Fruit fly (Drosophila melanogaster) S2 (cell line): ENCODE measurements around the gene CG15894.
A peak's percentile ranks its signal among the peaks of the same experiment; 100 is the strongest.

Experiments used
- CG8478 ChIP-seq: fragments of >200 bp; optimal IDR thresholded peaks from 2 replicates; lab custom pipeline; 2018
- CTCF ChIP-seq, 2 experiments: fragments of >200 bp; optimal IDR thresholded peaks; 2 replicates each; lab custom pipeline; 2018

CG15894 gene

dm6 chrX:6291083-6291699 lies 17.8 kb upstream of the CG15894 start, which contains the start of the genes Rpt4 and mldr:
TSS of gene Rpt4 (minus strand) at chrX:6291245.
TSS of gene mldr (plus strand) at chrX:6291303.
- TF ChIP-seq CTCF (optimal IDR thresholded peaks at IDR 0.05; lab: Kevin White, UChicago), result peak in 1 of 2 experiments; percentile 25
- TF ChIP-seq CG8478 (lab: Kevin White, UChicago), result no peak

dm6 chrX:6294243-6294642 lies 14.8 kb upstream of the CG15894 start, which contains the start of gene CG15892:
TSS of gene CG15892 (minus strand) at chrX:6294343.
- TF ChIP-seq CTCF (optimal IDR thresholded peaks at IDR 0.05; lab: Kevin White, UChicago), result no peak
- no peak for TF ChIP-seq CG8478 (lab: Kevin White, UChicago)

dm6 chrX:6295129-6295539 lies 13.9 kb upstream of the CG15894 start, which contains the start of the genes CG15891 and CG3815:
TSS of gene CG15891 (minus strand) at chrX:6295345.
TSS of gene CG3815 (plus strand) at chrX:6295389.
- TF ChIP-seq CTCF (optimal IDR thresholded peaks at IDR 0.05; lab: Kevin White, UChicago), result no peak
- no peak for TF ChIP-seq CG8478 (lab: Kevin White, UChicago)

dm6 chrX:6301052-6301451 lies 8.0 kb upstream of the CG15894 start, which contains the start of gene CG12219:
TSS of gene CG12219 (minus strand) at chrX:6301285.
- TF ChIP-seq CTCF (optimal IDR thresholded peaks at IDR 0.05; lab: Kevin White, UChicago) (no peak), CG8478 (lab: Kevin White, UChicago) (no peak)

- no peak for TF ChIP-seq CG8478 (lab: Kevin White, UChicago)
- TF ChIP-seq CTCF (optimal IDR thresholded peaks at IDR 0.05; lab: Kevin White, UChicago), result no peak
These were observed 5.8 kb upstream of the CG15894 start for dm6 chrX:6303196-6303595.

DNA sequence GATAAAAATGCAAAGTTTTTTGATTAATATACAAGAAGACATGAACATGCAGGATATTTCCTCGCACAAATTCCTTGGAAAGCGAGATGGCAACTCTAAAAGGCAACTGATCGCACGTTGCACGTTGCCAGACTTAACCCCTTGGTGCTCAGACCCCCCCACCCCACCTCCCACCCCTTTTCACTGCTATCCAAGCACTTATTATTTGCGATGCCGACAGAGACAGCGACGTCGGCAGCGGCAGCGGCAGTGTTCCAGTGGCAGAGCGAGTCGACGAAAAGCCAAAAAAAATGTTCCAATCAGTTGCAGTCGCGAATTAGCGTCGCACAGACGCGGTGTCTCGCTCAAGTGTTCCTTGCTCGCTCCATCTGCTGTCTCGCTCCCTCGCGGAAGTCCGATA lies 5.3 kb upstream of the CG15894 start, which contains the start of gene CG3823:
Gene CG3823, plus strand, starts transcription at position 301 of the 400 bp plus-strand sequence.
- no peak for TF ChIP-seq CTCF (optimal IDR thresholded peaks at IDR 0.05; lab: Kevin White, UChicago)
- no peak for TF ChIP-seq CG8478 (lab: Kevin White, UChicago)

DNA sequence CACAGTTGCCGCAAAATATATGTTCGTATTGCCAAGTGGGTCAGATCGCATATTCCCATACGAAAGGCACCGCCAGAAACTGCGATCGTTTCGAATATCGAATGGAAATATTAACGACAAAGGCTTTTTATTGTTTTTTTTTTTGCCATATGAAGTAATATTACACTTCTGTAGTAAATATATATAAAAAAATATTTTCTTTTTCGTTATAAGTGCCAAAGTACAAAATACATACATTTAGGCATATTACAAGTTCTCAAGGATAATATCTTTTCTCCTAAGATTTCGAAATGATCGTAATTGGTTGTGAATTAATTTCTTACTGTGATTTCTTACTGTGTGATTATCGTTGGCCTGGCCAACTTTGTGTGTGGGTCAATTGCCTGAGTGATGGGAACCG lies 4.8 kb upstream of the CG15894 start:
- no peak for TF ChIP-seq CG8478 (lab: Kevin White, UChicago)
- TF ChIP-seq CTCF (optimal IDR thresholded peaks at IDR 0.05; lab: Kevin White, UChicago), result no peak

DNA sequence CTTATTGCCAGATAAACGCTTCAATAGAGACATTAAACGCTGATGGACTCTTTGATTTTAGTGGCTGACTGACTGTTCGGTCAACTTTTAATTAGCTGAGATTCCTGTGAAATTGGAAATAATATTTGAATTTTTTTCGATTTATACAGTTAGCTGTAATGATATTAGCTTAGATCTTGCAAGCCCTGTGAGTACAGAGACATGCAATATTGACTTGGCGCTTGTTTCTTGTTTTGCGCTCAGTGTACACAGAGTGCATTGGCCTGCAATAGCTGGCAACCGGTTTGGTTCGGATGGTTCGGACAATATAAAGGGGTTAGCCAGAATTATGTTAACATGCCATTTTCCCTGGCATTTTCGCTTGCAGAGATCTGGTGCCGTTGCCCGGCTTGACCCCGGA lies 3.7 kb upstream of the CG15894 start:
- no peak for TF ChIP-seq CG8478 (lab: Kevin White, UChicago)
- no peak for TF ChIP-seq CTCF (optimal IDR thresholded peaks at IDR 0.05; lab: Kevin White, UChicago)

- TF ChIP-seq CTCF (optimal IDR thresholded peaks at IDR 0.05; lab: Kevin White, UChicago), result no peak
- TF ChIP-seq CG8478 (lab: Kevin White, UChicago), result no peak
These were observed 1.4 kb downstream of the CG15894 start for dm6 chrX:6310408-6310807.

dm6 chrX:6311516-6311915 lies 2.5 kb downstream of the CG15894 start:
- no peak for TF ChIP-seq CG8478 (lab: Kevin White, UChicago)
- TF ChIP-seq CTCF (optimal IDR thresholded peaks at IDR 0.05; lab: Kevin White, UChicago), result no peak

- TF ChIP-seq CTCF (optimal IDR thresholded peaks at IDR 0.05; lab: Kevin White, UChicago), result no peak
- no peak for TF ChIP-seq CG8478 (lab: Kevin White, UChicago)
These were observed 6.6 kb downstream of the CG15894 start for dm6 chrX:6315583-6315982.

dm6 chrX:6316858-6317474 lies 8.0 kb downstream of the CG15894 start:
- TF ChIP-seq CG8478 (lab: Kevin White, UChicago) (no peak), CTCF (optimal IDR thresholded peaks at IDR 0.05; lab: Kevin White, UChicago) (no peak)

DNA sequence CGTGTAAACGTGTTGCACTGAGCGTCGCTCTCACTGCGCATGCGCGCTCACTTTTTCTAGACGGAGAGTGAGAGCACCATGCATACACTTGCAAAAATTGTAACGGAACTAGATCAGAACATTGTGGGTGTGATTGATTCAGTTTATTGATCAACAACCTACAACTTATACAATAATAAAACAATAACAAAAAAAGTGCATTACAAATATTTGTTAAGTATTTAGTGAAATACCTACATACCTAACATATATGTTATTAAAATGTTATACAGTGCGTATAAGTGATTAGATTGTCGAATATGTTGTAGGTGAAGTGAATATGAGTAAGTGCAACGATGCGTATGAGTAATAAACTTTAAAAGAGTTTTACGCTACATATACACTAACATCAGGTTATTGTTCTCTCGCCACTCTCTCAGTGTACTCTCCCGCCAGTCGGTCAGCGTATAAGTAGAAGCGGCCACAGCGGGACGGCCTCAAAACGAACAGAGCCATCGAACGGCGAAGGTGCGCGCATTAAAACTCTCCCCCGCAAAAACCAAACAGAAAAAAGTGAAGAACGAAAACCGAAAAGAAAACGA lies 21.4 kb downstream of the CG15894 start, which contains the start of gene CG42240:
Gene CG42240, plus strand, starts transcription at position 474 of the 581 bp plus-strand sequence.
- TF ChIP-seq CTCF (optimal IDR thresholded peaks at IDR 0.05; lab: Kevin White, UChicago) (no peak), CG8478 (lab: Kevin White, UChicago) (no peak)

DNA sequence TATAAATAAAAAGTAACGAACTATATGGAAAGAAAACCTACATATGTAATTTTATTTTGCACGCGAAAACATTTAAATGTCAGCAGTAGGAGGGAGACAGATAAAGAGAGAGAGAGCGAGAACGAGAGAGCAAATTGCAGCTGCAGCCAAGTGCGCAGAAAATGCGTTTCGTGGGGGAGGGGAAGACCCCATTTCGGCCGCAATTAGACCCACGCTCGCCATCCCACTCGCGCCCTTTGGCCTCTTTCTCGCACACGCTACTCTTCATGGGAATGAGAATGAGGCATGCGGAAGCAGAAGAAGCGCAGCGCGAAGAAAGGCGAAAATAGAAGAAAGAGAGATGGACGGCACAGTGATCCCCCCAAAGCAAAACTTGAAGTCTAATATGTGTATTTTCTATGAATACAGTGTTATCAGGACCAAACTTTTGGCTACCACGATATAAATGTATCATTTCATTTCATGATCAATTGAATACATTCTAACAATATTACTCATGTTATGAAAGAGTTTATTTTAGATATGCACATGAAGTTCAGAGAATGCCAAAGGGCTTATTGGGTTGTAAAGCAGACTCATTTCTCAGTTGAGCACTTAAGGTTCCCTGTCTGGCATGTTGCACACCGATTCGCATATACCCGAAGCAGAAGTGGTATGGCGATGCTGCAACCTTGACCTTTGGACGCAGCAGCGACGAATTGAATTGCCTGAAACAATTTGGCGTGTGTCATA lies 24.1 kb downstream of the CG15894 start:
- no peak for TF ChIP-seq CTCF (optimal IDR thresholded peaks at IDR 0.05; lab: Kevin White, UChicago)
- TF ChIP-seq CG8478 (lab: Kevin White, UChicago), result no peak
